Worm (Caenorhabditis elegans) whole organism, young adult: ENCODE data around the gene R02E4.3.

ENCODE experiments used
- B0035.1 ChIP-seq: sonication (generic microtip); optimal IDR thresholded peaks from 2 replicates; lab custom pipeline; 2016; ENCODE audit warnings: missing genetic modification characterization, mild to moderate bottlenecking, missing compliant biosample characterization, missing genotype, missing genetic modification reagents
- B0336.3 ChIP-seq: fragments of 200-800 bp; sonication (Bioruptor generic); IDR thresholded peaks from 2 replicates; pipeline ENCODE4 v1.3.6; 2022; ENCODE audit warnings: missing genetic modification characterization, missing compliant biosample characterization
- C06A6.2 ChIP-seq: fragments of 200-800 bp; sonication (Bioruptor generic); conservative IDR thresholded peaks from 2 replicates; pipeline ENCODE4 v1.3.6; 2022; ENCODE audit warnings: missing genetic modification characterization, missing compliant biosample characterization
- F39B2.1 ChIP-seq: fragments of 200-800 bp; sonication (Bioruptor generic); IDR thresholded peaks from 2 replicates; pipeline ENCODE4 v1.3.6; 2022; ENCODE audit warnings: missing genetic modification reagents, missing genetic modification characterization, missing compliant biosample characterization
- F49E8.2 ChIP-seq: sonication (generic microtip); optimal IDR thresholded peaks from 3 replicates; lab custom pipeline; 2017; ENCODE audit warnings: missing genetic modification characterization, mild to moderate bottlenecking, missing compliant biosample characterization, antibody characterized with exemption, moderate library complexity; ENCODE audit not compliant: insufficient read depth
- F52B5.7 ChIP-seq: sonication (generic microtip); optimal IDR thresholded peaks from 2 replicates; lab custom pipeline; 2016; ENCODE audit warnings: mild to moderate bottlenecking, missing genetic modification characterization, missing compliant biosample characterization
- F57A8.1 ChIP-seq: fragments of 200-800 bp; sonication (Bioruptor generic); optimal IDR thresholded peaks from 2 replicates; lab custom pipeline; 2018; ENCODE audit warnings: mild to moderate bottlenecking, missing genetic modification characterization, moderate library complexity, missing compliant biosample characterization
- K12H6.12 ChIP-seq: fragments of 200-800 bp; sonication (Bioruptor generic); optimal IDR thresholded peaks from 2 replicates; lab custom pipeline; 2018; ENCODE audit warnings: mild to moderate bottlenecking, missing genetic modification characterization, missing compliant biosample characterization
- T07F8.4 ChIP-seq: sonication (generic microtip); optimal IDR thresholded peaks from 2 replicates; lab custom pipeline; 2016; ENCODE audit warnings: mild to moderate bottlenecking, missing genetic modification characterization, moderate library complexity, missing compliant biosample characterization
- T26A5.8 ChIP-seq: sonication (generic microtip); optimal IDR thresholded peaks from 2 replicates; lab custom pipeline; 2016; ENCODE audit warnings: missing genetic modification characterization, missing compliant biosample characterization
- Y79H2A.3 ChIP-seq: fragments of 200-800 bp; sonication (Bioruptor generic); conservative IDR thresholded peaks from 2 replicates; pipeline ENCODE4 v1.3.6; 2022; ENCODE audit warnings: missing genetic modification reagents, missing genetic modification characterization, missing compliant biosample characterization
- aptf-2 ChIP-seq: fragments of 200-800 bp; sonication (Bioruptor generic); conservative IDR thresholded peaks from 2 replicates; pipeline ENCODE4 v1.3.6; 2022; ENCODE audit warnings: missing genetic modification reagents, missing genetic modification characterization, missing compliant biosample characterization
- athp-1 ChIP-seq: sonication (generic microtip); optimal IDR thresholded peaks from 2 replicates; lab custom pipeline; 2017; ENCODE audit warnings: mild to moderate bottlenecking, missing genetic modification characterization, missing compliant biosample characterization
- ccch-3 ChIP-seq: fragments of 200-800 bp; sonication (Bioruptor generic); optimal IDR thresholded peaks from 2 replicates; lab custom pipeline; 2018; ENCODE audit warnings: mild to moderate bottlenecking, missing genetic modification characterization, missing compliant biosample characterization
- cebp-1 ChIP-seq, 2 experiments: fragments of 200-800 bp in 1 of 2; sonication (Bioruptor generic) in 1 of 2; sonication (generic microtip) in 1 of 2; IDR thresholded peaks in 1 of 2; optimal IDR thresholded peaks in 1 of 2; 2 replicates each; pipeline versions ENCODE4 v1.3.6 to Lab custom; 2017 to 2022; ENCODE audit warnings: missing compliant biosample characterization in 2 of 2, missing genetic modification characterization in 2 of 2, mild to moderate bottlenecking in 1 of 2, missing genetic modification reagents in 1 of 2, moderate library complexity in 1 of 2
- ceh-27 ChIP-seq: fragments of 200-800 bp; sonication (Bioruptor generic); optimal IDR thresholded peaks from 2 replicates; lab custom pipeline; 2018; ENCODE audit warnings: mild to moderate bottlenecking, missing genetic modification characterization, moderate library complexity, missing compliant biosample characterization
- dox-1 ChIP-seq: fragments of 200-800 bp; sonication (Bioruptor generic); IDR thresholded peaks from 2 replicates; pipeline ENCODE4 v1.3.6; 2022; ENCODE audit warnings: missing genetic modification reagents, missing genetic modification characterization, missing compliant biosample characterization
- dpff-1 ChIP-seq: sonication (generic microtip); optimal IDR thresholded peaks from 2 replicates; lab custom pipeline; 2017; ENCODE audit warnings: mild to moderate bottlenecking, missing genetic modification characterization, missing compliant biosample characterization
- egl-18 ChIP-seq: fragments of 200-800 bp; sonication (Bioruptor generic); IDR thresholded peaks from 2 replicates; pipeline ENCODE4 v1.3.6; 2022; ENCODE audit warnings: missing genetic modification reagents, missing genetic modification characterization, missing compliant biosample characterization
- ekl-4 ChIP-seq: fragments of 200-800 bp; sonication (Bioruptor generic); IDR thresholded peaks from 2 replicates; pipeline ENCODE4 v1.3.6; 2022; ENCODE audit warnings: missing genetic modification reagents, missing genetic modification characterization, missing compliant biosample characterization
- fkh-3 ChIP-seq: sonication (generic microtip); optimal IDR thresholded peaks from 2 replicates; lab custom pipeline; 2016; ENCODE audit warnings: mild to moderate bottlenecking, missing genetic modification characterization, missing compliant biosample characterization
- gei-17 ChIP-seq: fragments of 200-800 bp; sonication (Bioruptor generic); optimal IDR thresholded peaks from 2 replicates; lab custom pipeline; 2018; ENCODE audit warnings: mild to moderate bottlenecking, missing genetic modification characterization, missing compliant biosample characterization
- hrde-1 ChIP-seq: sonication (generic microtip); optimal IDR thresholded peaks from 2 replicates; lab custom pipeline; 2016; ENCODE audit warnings: missing genetic modification characterization, mild to moderate bottlenecking, missing compliant biosample characterization, moderate library complexity, missing genotype, missing genetic modification reagents, borderline replicate concordance
- hsf-1 ChIP-seq: fragments of 200-800 bp; sonication (Bioruptor generic); IDR thresholded peaks from 2 replicates; pipeline ENCODE4 v1.3.6; 2022; ENCODE audit warnings: missing genetic modification reagents, missing genetic modification characterization, missing compliant biosample characterization
- let-526 ChIP-seq: fragments of 200-800 bp; sonication (Bioruptor generic); IDR thresholded peaks from 2 replicates; pipeline ENCODE4 v1.3.6; 2022; ENCODE audit warnings: missing genetic modification reagents, missing genetic modification characterization, missing compliant biosample characterization
- lin-26 ChIP-seq: fragments of 200-800 bp; sonication (Bioruptor generic); IDR thresholded peaks from 2 replicates; pipeline ENCODE4 v1.3.6; 2022; ENCODE audit warnings: missing genetic modification reagents, missing genetic modification characterization, missing compliant biosample characterization
- lin-54 ChIP-seq: fragments of 200-800 bp; sonication (Bioruptor generic); optimal IDR thresholded peaks from 2 replicates; lab custom pipeline; 2018; ENCODE audit warnings: mild to moderate bottlenecking, missing genetic modification characterization, missing compliant biosample characterization
- madf-10 ChIP-seq: sonication (generic microtip); optimal IDR thresholded peaks from 2 replicates; lab custom pipeline; 2016; ENCODE audit warnings: mild to moderate bottlenecking, missing genetic modification characterization, missing compliant biosample characterization
- madf-6 ChIP-seq: fragments of 200-800 bp; sonication (Bioruptor generic); IDR thresholded peaks from 2 replicates; pipeline ENCODE4 v1.3.6; 2022; ENCODE audit warnings: missing genetic modification reagents, missing genetic modification characterization, missing compliant biosample characterization
- mel-28 ChIP-seq: sonication (generic microtip); optimal IDR thresholded peaks from 2 replicates; lab custom pipeline; 2016; ENCODE audit warnings: borderline replicate concordance, mild to moderate bottlenecking, missing genetic modification characterization, missing compliant biosample characterization
- nfya-2 ChIP-seq: fragments of 200-800 bp; sonication (Bioruptor generic); IDR thresholded peaks from 2 replicates; pipeline ENCODE4 v1.3.6; 2022; ENCODE audit warnings: missing genetic modification reagents, missing genetic modification characterization, missing compliant biosample characterization
- nfyb-1 ChIP-seq: fragments of 200-800 bp; sonication (Bioruptor generic); IDR thresholded peaks from 2 replicates; pipeline ENCODE4 v1.3.6; 2022; ENCODE audit warnings: missing genetic modification reagents, missing genetic modification characterization, missing compliant biosample characterization
- nhr-179 ChIP-seq: sonication (generic microtip); optimal IDR thresholded peaks from 2 replicates; lab custom pipeline; 2016; ENCODE audit warnings: mild to moderate bottlenecking, missing genetic modification characterization, missing compliant biosample characterization
- nhr-80 ChIP-seq: sonication (generic microtip); optimal IDR thresholded peaks from 2 replicates; lab custom pipeline; 2016; ENCODE audit warnings: missing genetic modification characterization, missing compliant biosample characterization
- snpc-1.1 ChIP-seq: sonication (generic microtip); optimal IDR thresholded peaks from 2 replicates; lab custom pipeline; 2017; ENCODE audit warnings: missing genetic modification characterization, mild to moderate bottlenecking, missing compliant biosample characterization, antibody characterized with exemption, moderate library complexity, missing genotype, missing genetic modification reagents; ENCODE audit not compliant: insufficient read depth
- sptf-2 ChIP-seq: fragments of 200-800 bp; sonication (Bioruptor generic); optimal IDR thresholded peaks from 2 replicates; lab custom pipeline; 2018; ENCODE audit warnings: mild to moderate bottlenecking, missing genetic modification characterization, missing compliant biosample characterization
- tbp1 ChIP-seq: fragments of 200-800 bp; sonication (Bioruptor generic); optimal IDR thresholded peaks from 2 replicates; lab custom pipeline; 2018; ENCODE audit warnings: mild to moderate bottlenecking, missing genetic modification characterization, missing compliant biosample characterization
- tbx-9 ChIP-seq: sonication (generic microtip); optimal IDR thresholded peaks from 2 replicates; lab custom pipeline; 2016; ENCODE audit warnings: borderline replicate concordance, missing genetic modification characterization, inconsistent platforms, missing compliant biosample characterization
- tlf-1 ChIP-seq: fragments of 200-800 bp; sonication (Bioruptor generic); optimal IDR thresholded peaks from 2 replicates; lab custom pipeline; 2018; ENCODE audit warnings: mild to moderate bottlenecking, missing genetic modification characterization, missing compliant biosample characterization
- xnd-1 ChIP-seq: sonication (generic microtip); optimal IDR thresholded peaks from 2 replicates; lab custom pipeline; 2016; ENCODE audit warnings: missing genotype, missing genetic modification reagents, missing genetic modification characterization, missing compliant biosample characterization
- ztf-22 ChIP-seq: fragments of 200-800 bp; sonication (Bioruptor generic); optimal IDR thresholded peaks from 2 replicates; lab custom pipeline; 2018; ENCODE audit warnings: mild to moderate bottlenecking, missing genetic modification characterization, moderate library complexity, missing compliant biosample characterization
- ztf-25 ChIP-seq: fragments of 200-800 bp; sonication (Bioruptor generic); IDR thresholded peaks from 2 replicates; pipeline ENCODE4 v1.3.6; 2022; ENCODE audit warnings: missing genetic modification reagents, missing genetic modification characterization, missing compliant biosample characterization
- ztf-26 ChIP-seq: sonication (generic microtip); optimal IDR thresholded peaks from 2 replicates; lab custom pipeline; 2017; ENCODE audit warnings: missing genetic modification characterization, missing compliant biosample characterization
- ztf-28 ChIP-seq: fragments of 200-800 bp; sonication (Bioruptor generic); IDR thresholded peaks from 2 replicates; pipeline ENCODE4 v1.3.6; 2022; ENCODE audit warnings: missing genetic modification reagents, missing genetic modification characterization, missing compliant biosample characterization
- ztf-3 ChIP-seq: fragments of 200-800 bp; sonication (Bioruptor generic); optimal IDR thresholded peaks from 2 replicates; lab custom pipeline; 2018; ENCODE audit warnings: mild to moderate bottlenecking, missing genetic modification characterization, missing compliant biosample characterization
- ztf-6 ChIP-seq: fragments of 200-800 bp; sonication (Bioruptor generic); IDR thresholded peaks from 2 replicates; pipeline ENCODE4 v1.3.6; 2022; ENCODE audit warnings: missing genetic modification reagents, missing genetic modification characterization, missing compliant biosample characterization

Gene R02E4.3

DNA sequence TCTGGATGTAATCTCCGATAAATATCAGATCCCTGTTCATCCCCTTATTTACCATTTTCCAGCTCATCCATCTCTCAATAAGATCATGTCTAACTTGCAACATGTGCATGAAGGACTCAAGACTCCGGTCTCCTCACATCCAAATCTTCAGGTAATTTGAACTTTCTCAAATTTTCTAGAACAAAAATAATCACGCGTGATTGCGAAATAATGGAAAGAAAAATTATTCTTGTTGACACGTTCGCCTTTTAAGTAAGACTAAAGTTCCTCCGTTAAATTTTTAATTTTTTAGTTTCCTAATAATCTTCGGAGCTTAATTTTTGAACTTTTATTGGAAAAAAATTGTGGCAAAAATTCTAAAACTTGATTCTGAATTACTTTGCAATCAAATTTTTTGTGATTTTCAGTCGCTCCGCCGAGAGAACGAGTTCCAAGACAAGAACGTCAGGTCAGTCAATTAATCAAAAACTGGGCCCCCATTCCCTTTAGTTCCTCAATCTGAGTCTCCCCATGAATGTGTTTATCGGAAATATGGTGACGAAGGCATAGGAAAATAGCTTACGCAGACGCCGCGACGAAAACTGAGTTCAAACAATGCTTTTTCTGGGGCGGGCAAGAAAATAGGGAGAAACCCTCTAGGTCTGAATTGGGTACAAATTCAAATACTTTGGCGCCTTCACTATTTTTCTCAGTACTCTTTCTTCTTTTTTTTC, 35.7 kb upstream of the R02E4.3 start:
- no peak for TF ChIP-seq ztf-26 (tag; lab: Kevin White, UChicago)
- TF ChIP-seq fkh-3 (tag; lab: Kevin White, UChicago): no peak
- TF ChIP-seq ztf-22 (GFP tag; lab: Kevin White, UChicago): no peak
- TF ChIP-seq hrde-1 (tag; lab: Kevin White, UChicago): no peak
- TF ChIP-seq T26A5.8: no peak
- TF ChIP-seq ztf-3: no peak
- no peak for TF ChIP-seq egl-18 (GFP tag; lab: Robert Waterston, UW)
- TF ChIP-seq athp-1 (tag; lab: Kevin White, UChicago): no peak
- TF ChIP-seq ztf-25: no peak
- TF ChIP-seq F57A8.1: no peak
- TF ChIP-seq lin-26 (GFP tag; lab: Robert Waterston, UW): peak; percentile 58; the same call in 1 of the 2 replicates
- TF ChIP-seq B0035.1 (tag; lab: Kevin White, UChicago): no peak
- TF ChIP-seq snpc-1.1: no peak
- TF ChIP-seq ekl-4 (GFP tag; lab: Robert Waterston, UW): no peak
- TF ChIP-seq nfya-2 (GFP tag; lab: Robert Waterston, UW): no peak
- no peak for TF ChIP-seq nhr-179
- no peak for TF ChIP-seq gei-17 (GFP tag; lab: Kevin White, UChicago)
- peak; percentile 16; the same call in 1 of the 2 replicates for TF ChIP-seq C06A6.2
- no peak for TF ChIP-seq tlf-1
- no peak for TF ChIP-seq Y79H2A.3 (GFP tag; lab: Robert Waterston, UW)
- TF ChIP-seq sptf-2 (GFP tag; lab: Kevin White, UChicago): no peak
- no peak for TF ChIP-seq madf-10 (tag; lab: Kevin White, UChicago)
- TF ChIP-seq ccch-3 (GFP tag; lab: Kevin White, UChicago): no peak
- TF ChIP-seq F52B5.7 (tag; lab: Kevin White, UChicago): no peak
- TF ChIP-seq tbp1 (GFP tag; lab: Kevin White, UChicago): peak; percentile 7
- TF ChIP-seq lin-54 (GFP tag; lab: Kevin White, UChicago): peak; percentile 13
- TF ChIP-seq ceh-27 (GFP tag; lab: Kevin White, UChicago): peak; percentile 3
- TF ChIP-seq T07F8.4 (tag; lab: Kevin White, UChicago): no peak
- peak; percentile 22; the same call in 1 of the 2 replicates for TF ChIP-seq nfyb-1 (GFP tag; lab: Robert Waterston, UW)
- TF ChIP-seq F39B2.1: no peak
- peak; percentile 43; the same call in 1 of the 2 replicates for TF ChIP-seq hsf-1 (GFP tag; lab: Robert Waterston, UW)
- TF ChIP-seq madf-6: no peak
- TF ChIP-seq B0336.3 (GFP tag; lab: Robert Waterston, UW): no peak
- TF ChIP-seq ztf-6 (GFP tag; lab: Robert Waterston, UW): no peak
- no peak for TF ChIP-seq let-526 (GFP tag; lab: Robert Waterston, UW)
- peak; percentile 32; the same call in 1 of the 2 replicates for TF ChIP-seq dox-1
- peak; percentile 18 for TF ChIP-seq nhr-80 (tag; lab: Kevin White, UChicago)
- TF ChIP-seq tbx-9: no peak
- peak; percentile 88 for TF ChIP-seq cebp-1 (GFP tag; IDR thresholded peaks at IDR 0.05; lab: Robert Waterston, UW)
- TF ChIP-seq cebp-1 (tag; optimal IDR thresholded peaks at IDR 0.05; lab: Kevin White, UChicago): peak; percentile 96
- no peak for TF ChIP-seq mel-28 (tag; lab: Kevin White, UChicago)
- TF ChIP-seq K12H6.12 (tag; lab: Kevin White, UChicago): peak; percentile 69
- no peak for TF ChIP-seq ztf-28
- no peak for TF ChIP-seq aptf-2 (GFP tag; lab: Robert Waterston, UW)
- no peak for TF ChIP-seq dpff-1
- no peak for TF ChIP-seq xnd-1 (tag; lab: Kevin White, UChicago)
- no peak for TF ChIP-seq F49E8.2 (tag; lab: Kevin White, UChicago)
